Worm (Caenorhabditis elegans): Measurements from ENCODE around the gene fbxb-79.
A peak's percentile ranks its signal among the peaks of the same experiment; 100 is the strongest.
"Not testable (repeated sequence)": the region's sequence is repeated elsewhere in the genome, so short reads cannot be mapped to it uniquely, and the experiment has no call there.

DNA sequence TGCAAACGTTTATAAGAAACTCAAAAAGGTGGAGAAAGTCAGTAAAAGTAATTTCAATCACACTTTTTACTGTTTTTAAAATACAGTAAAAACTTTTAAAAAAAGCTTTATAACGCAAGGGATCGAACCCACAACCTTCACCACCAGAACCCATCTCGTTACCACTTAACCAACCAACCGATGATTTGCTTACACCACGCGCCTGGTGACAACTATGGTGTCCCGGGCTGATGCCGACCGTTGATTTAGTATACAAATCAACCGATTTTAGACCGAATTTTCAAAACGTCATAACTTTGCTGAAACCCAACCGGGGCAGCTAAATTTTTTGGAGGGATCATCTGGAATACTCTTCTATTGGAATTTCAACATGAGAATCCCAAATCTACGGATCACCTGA is 7.6 kb upstream of the fbxb-79 start:
- TF ChIP-seq ztf-23 (GFP tag; IDR thresholded peaks at IDR 0.05) (peak; percentile 77; the same call in 1 of the 2 replicates), T22C8.4 (GFP tag; IDR thresholded peaks at IDR 0.05) (0 out of 2 replicates have a peak, but pooled peaks have one; percentile 50), klf-2 (GFP tag; conservative IDR thresholded peaks at IDR 0.05) (peak; percentile 53; the same call in 1 of the 2 replicates), ref-1 (GFP tag; conservative IDR thresholded peaks at IDR 0.05) (peak; percentile 59), tab-1 (GFP tag; IDR thresholded peaks at IDR 0.05) (peak; percentile 84), ztf-29 (GFP tag; IDR thresholded peaks at IDR 0.05) (peak; percentile 62; the same call in 1 of the 2 replicates)
- TF ChIP-seq flt-1 (GFP tag; IDR thresholded peaks at IDR 0.05): not testable (repeated sequence)

Data from whole organism, midembryonic.